Fruit fly (Drosophila melanogaster) Kc167 (cell line): ENCODE results near the gene CG2924.

Experiments
- Myc ChIP-seq: fragments of >200 bp; optimal IDR thresholded peaks from 2 replicates; lab custom pipeline; 2017; ENCODE audit warnings: missing external identifiers
- Sin3A ChIP-seq: fragments of >200 bp; optimal IDR thresholded peaks from 2 replicates; lab custom pipeline; 2018; ENCODE audit warnings: missing external identifiers
- h ChIP-seq: fragments of >200 bp; optimal IDR thresholded peaks from 3 replicates; lab custom pipeline; 2018; ENCODE audit warnings: missing external identifiers
- insv ChIP-seq: fragments of >200 bp; optimal IDR thresholded peaks from 3 replicates; lab custom pipeline; 2018; ENCODE audit warnings: missing external identifiers
- psq ChIP-seq: fragments of >200 bp; optimal IDR thresholded peaks from 2 replicates; lab custom pipeline; 2017; ENCODE audit warnings: missing external identifiers
- ttk ChIP-seq: sonication (Bioruptor generic); optimal IDR thresholded peaks from 2 replicates; lab custom pipeline; 2017; ENCODE audit warnings: missing external identifiers

The CG2924 gene

DNA sequence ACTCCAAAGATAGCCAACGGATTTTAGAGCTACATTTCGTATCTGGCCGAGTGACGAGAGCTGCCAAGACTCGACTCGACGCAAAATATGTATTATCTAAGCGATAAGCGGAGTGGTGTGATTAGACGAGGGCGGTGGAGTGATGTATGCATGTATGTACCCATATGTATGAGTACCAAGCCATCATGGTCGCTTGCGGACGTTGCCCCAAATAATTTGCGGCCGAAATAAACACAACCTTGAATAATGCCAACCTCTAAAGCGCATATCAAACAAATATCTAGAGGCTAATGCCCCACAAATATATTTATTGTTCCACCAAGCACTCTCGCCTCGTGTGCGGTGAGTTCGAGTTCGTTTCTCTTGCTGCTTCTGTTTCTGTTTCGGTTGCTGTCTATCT is 32.3 kb upstream of the CG2924 start:
- TF ChIP-seq ttk (lab: Kevin White, UChicago) (no peak), Sin3A (no peak), Myc (lab: Kevin White, UChicago) (no peak), psq (lab: Kevin White, UChicago) (no peak), insv (lab: Kevin White, UChicago) (no peak), h (lab: Kevin White, UChicago) (no peak)

DNA sequence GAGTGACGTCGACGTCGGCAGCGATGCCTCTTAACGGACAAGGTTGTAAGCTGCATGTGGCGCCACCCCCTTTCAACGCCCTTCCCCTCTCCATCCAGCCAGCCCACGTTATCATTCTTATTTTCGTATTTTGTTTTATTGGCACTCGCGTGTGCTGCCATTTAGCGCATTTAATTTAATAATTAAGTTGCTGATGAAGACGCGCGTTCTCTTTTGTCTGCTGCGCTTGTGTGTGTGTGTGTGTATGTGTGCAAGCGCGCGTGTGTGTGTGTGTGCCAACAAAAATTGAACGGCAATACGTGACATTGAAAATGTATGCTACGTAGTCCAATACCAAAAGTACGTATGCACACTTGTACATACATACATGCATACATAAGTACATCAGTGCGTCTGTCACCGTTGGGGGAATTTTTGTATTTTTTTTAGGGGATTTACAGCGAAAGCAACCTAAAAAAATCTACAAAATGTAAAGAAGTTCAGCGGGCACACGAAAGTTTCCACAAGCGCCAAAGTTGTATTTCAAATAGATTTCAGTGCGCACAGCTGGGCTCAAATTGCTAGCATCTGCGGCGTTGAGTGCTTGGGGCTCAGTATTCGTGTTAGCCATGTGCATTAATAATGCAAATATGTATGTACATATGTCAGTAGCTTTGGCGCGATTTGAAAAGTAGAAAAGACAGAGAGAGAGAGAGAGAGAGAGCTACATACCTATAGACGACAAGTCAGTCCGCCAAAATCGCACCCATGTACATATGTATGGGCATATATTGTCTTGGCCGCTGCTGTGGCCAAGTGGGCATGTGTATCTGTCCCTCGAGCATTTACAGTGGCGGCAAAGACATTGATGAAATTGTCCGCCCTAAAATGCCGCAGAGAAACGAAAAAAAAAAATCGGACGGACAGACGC is 31.3 kb upstream of the CG2924 start:
- TF ChIP-seq h (lab: Kevin White, UChicago) (no peak), psq (lab: Kevin White, UChicago) (no peak), Myc (lab: Kevin White, UChicago) (no peak), Sin3A (no peak), insv (lab: Kevin White, UChicago) (no peak), ttk (lab: Kevin White, UChicago) (no peak)

DNA sequence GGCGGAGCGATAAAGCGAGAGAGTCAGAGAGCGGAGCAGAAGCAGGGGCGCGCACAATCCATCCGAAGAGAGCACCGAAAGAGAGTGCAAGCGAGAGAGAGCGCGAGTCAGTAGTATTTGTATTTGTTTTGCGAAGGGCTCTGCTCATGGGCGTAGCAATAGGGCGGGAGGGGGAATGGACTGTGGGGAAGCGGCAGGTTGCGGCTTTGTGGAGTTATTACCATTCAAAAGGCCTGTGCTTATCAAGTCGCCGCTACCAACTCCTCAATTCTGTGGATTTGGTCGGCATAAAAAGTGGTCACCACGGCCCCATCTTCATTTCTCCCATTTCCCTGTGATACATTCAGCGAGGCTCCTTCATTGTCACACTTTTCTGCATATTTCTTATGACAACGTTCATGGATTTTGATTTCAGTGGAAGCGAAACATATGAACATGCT is 30.5 kb upstream of the CG2924 start:
- no peak for TF ChIP-seq ttk (lab: Kevin White, UChicago)
- no peak for TF ChIP-seq Sin3A
- TF ChIP-seq insv (lab: Kevin White, UChicago) = no peak
- no peak for TF ChIP-seq h (lab: Kevin White, UChicago)
- TF ChIP-seq psq (lab: Kevin White, UChicago) = no peak
- no peak for TF ChIP-seq Myc (lab: Kevin White, UChicago)

DNA sequence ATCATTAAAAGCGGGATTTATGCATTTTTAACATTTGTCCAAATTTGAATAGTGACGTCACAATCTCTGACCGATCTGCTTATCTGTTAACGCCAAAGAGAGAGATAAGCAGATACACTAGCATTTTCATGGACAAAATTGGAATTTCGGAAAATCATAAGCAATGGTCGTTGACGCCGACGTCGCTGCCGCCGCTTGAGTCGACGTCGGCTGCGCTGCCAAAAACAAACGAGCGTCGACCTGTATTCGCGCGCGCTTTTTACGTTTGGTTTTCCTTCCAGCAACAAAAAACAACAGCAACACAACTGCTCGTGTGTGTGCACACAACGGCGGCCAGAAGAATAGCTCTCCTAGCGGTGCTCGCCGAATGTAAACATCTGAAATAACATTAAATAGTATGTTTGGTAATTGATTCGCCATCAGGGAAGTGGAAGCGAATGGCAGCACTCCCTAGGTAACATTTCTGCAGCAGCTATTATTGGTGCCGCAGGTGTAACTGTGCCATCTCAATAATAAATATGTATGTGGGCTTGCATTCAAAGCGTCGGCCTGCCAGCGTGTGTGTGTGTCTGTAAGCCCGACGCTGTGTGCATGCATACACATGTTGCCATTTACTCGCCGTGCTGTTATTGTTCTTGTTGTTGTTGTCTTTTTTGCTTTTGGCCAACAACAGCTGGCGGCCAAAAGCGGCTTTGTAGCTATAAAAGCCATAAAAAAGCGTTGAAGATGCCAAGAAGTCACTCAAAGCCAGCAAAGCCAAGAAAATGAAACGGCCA is 29.9 kb upstream of the CG2924 start:
- TF ChIP-seq insv (lab: Kevin White, UChicago) (no peak), Sin3A (no peak), ttk (lab: Kevin White, UChicago) (no peak), h (lab: Kevin White, UChicago) (no peak), Myc (lab: Kevin White, UChicago) (no peak)

DNA sequence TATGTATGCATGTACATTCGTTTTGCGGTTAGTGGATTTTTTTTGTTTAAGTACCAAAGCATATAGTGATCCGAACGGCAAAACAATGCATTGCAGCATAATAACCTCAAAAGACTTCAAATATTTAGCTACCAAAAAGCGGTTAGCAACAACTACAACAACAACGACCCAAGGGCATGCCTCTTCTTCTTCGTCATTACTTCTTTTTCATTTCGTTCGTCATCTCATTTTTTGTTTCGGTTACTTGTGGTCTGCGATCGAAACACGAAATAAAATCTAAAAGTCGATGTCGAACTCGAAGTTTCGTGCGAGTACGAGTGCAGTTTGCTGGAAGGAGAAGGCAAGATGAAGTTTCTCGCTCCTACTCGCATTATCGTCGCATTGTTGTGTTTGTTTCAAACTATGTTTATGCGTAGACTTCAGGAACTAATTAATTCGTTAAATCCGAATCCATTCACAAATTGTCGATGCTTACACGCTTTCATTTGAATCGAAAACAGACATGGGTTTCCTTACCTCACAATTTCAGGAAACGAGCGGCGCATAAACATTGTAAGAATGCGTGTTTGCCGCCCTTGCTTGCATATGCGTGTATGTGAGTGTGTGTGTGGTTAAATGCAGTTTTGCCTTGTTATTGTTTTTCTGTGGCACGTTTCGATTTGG is 28.3 kb upstream of the CG2924 start:
- no peak for TF ChIP-seq psq (lab: Kevin White, UChicago)
- no peak for TF ChIP-seq h (lab: Kevin White, UChicago)
- TF ChIP-seq ttk (lab: Kevin White, UChicago) = no peak
- no peak for TF ChIP-seq Sin3A
- no peak for TF ChIP-seq insv (lab: Kevin White, UChicago)
- TF ChIP-seq Myc (lab: Kevin White, UChicago) = no peak

DNA sequence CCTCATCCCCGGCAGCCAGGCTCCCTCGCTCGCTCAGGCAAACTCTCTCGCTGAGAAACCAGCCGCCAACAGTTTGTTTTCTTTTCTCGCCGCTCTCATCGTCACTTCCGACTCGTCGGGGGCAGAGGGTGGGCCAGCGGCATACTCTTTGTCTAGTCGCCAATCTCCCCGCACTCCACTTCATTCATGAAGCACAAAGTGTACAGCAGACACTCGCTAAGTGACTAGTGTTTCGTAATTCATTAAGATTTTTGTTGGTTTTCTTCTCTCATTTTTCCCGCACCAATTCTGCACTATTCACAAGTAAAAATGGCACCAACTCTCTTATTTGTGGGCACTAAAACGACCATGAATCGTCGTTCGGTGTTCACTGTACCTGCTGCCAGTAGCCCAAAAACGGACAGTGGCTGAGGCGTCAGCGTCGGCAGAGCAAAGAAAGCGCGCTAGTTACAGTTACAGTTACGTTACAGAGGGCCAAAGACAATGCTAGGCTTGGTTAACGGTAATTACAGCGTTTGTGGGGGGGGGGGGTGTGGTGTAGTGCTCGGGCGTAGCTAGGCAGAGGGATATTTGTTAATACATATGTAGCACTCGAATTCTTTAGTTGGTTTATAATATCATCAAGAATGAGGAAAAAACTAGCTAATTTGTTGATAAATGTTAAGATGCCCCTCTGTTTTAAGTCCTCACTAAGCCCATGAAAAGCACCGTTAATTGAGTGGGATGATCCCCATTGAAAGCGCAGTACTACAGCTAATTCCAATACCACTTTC is 27.1 kb upstream of the CG2924 start:
- no peak for TF ChIP-seq psq (lab: Kevin White, UChicago)
- no peak for TF ChIP-seq insv (lab: Kevin White, UChicago)
- no peak for TF ChIP-seq h (lab: Kevin White, UChicago)

DNA sequence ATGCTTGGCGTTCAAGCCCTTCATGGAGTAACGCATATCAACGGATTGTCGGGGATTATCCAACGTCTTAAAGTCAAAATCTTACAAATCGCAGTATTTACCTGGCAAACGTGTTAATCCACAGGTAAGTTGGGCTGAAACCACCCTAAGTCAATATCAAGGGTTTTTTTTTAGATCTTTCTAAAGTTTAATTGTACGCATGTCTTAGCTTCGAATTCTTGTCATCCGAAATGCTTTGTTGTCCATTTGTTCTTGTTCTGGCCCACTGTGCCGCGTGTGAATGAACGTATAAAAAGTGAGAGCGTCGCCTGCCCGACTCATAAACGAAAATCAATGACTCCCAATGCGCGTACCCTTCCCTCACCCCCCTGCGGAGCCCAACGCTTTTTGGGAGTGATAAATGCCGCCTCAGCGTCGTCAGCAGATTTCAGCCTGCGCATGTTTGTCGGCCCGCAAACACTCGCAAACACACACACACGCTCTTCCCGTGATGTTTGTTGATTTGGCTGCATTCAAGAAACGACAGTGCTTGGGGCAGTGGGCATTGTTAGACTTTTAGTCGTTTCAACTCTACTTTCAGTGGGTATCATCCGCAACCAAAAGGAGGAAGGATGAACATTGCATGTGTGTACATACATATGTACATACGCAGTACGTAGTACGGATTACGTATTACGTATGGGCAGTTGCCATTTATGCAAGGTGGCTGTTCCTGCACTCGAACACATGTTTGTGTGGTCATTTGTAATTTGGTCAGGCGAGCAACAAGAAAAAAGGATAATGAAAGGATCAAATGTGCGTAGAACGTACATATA is 25.9 kb upstream of the CG2924 start:
- TF ChIP-seq Myc (lab: Kevin White, UChicago) (no peak), psq (lab: Kevin White, UChicago) (no peak), h (lab: Kevin White, UChicago) (no peak), Sin3A (no peak), insv (lab: Kevin White, UChicago) (no peak), ttk (lab: Kevin White, UChicago) (no peak)

DNA sequence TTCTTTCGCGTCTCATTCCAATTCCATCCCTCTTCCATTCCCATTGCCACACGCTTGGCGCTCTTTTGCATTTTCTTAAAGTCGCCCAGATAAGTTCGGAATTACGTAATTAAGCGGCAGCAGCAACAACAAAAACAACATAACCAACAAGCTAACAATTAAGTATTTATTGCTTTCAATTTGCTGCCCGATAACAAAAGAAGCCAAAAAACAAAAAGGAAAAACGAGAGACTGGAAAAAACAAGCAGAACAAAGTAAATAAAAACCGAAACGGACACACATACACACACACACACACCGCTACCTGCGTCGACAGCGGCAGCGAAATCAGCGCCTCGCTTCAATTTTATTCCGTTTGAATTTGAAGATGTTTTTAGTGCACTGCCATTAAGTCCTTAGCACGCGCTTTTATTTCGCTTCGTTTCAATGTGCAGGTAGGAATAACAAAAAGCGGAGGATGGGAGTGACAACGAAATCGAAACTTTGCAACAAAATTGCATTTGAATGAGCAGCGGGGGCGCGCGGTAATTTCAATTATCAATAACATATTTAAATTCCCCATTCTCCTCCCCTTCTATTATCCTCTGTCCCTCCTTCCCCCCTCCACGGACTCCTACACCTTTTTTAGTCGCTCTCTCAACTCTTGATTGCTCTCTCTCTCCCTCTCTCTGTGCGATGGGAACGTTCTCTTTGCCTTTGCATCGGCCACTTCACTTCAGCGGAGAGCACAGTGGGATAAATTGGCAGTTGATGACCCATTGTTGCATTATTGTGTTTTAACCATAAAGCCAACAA is 25.1 kb upstream of the CG2924 start, which contains the start of gene Raf:
Raf (plus strand) TSS at position 32 of the 795 bp plus-strand sequence.
- TF ChIP-seq Myc (lab: Kevin White, UChicago) (no peak), psq (lab: Kevin White, UChicago) (no peak)

DNA sequence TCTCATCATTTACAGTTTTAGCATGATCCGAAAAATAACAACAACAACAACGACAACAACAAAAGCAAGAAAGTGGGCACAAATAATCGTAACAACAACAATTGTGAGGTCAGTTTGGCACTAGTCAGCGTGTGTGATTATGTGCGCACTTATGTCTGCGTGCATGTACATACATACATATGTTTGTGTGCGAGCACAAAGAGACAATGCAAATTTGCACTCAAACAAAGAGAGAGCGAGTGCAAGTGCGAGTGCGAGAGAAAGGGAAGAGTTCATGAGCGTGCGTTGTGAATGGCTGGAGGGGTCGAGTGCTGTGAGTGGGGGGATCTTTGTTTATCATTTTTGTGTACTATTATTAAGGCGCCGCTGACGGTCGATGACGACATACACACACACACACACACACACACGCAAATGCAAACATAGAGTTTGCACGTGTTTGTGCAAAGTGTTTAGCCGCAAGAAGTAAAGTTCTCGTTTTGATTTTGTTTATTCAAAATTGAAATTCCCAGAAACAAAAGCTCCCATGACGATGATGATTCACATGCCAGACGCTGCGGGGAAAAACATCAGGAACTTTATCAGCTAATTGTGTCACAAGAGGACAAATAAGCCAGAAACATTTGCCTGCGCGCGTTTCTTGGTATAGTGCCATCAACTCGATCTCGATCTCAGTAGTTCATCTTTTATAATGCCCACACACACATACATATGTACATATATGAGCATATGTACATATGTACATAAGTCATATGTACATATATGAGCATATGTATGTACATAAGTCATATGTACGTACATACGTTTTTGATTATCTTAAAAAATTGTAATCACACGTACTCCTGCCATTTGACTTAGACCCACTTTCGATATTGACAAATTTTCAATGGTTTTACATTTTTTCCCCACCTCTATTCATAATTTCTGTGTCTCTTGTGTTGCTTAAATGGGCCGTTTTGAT is 24.2 kb upstream of the CG2924 start:
- TF ChIP-seq psq (lab: Kevin White, UChicago) = no peak
- TF ChIP-seq ttk (lab: Kevin White, UChicago) = no peak
- no peak for TF ChIP-seq insv (lab: Kevin White, UChicago)
- TF ChIP-seq h (lab: Kevin White, UChicago) = no peak
- no peak for TF ChIP-seq Myc (lab: Kevin White, UChicago)
- TF ChIP-seq Sin3A = no peak
